Worm (Caenorhabditis elegans): ENCODE measurements around the gene Y49E10.10.

Gene Y49E10.10

DNA sequence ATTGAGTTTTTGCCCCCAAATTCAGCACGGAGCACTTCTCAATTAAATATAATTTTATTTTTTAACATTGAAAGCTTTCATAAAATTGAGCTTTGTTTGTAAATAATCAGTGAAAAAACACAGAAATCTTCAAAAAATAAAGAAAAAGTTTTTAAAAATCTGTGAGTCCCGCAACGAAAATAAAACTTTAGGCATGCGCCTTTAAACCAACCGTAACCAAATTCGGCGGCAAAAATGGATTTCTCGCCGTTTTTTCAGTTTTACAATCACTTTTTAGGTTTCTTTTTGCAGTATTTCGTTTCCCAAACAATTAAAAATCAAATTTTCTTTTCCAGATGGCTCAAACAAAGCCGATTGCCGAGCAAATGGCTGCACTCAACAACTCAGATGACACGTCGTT, 31.3 kb downstream of the Y49E10.10 start, which contains the start of gene pie-1:
Gene pie-1, plus strand, starts transcription at position 336 of the 400 bp plus-strand sequence.
- no peak for TF ChIP-seq nfyb-1 (GFP tag; IDR thresholded peaks at IDR 0.05)
- TF ChIP-seq mel-28 (tag; optimal IDR thresholded peaks at IDR 0.05; ENCODE audit: borderline replicate concordance): no peak
- TF ChIP-seq let-526 (GFP tag; IDR thresholded peaks at IDR 0.05): no peak
- TF ChIP-seq ztf-28 (GFP tag; IDR thresholded peaks at IDR 0.05): no peak
- TF ChIP-seq xnd-1 (tag; optimal IDR thresholded peaks at IDR 0.05): peak; percentile 94
- no peak for TF ChIP-seq ceh-27 (GFP tag; optimal IDR thresholded peaks at IDR 0.05)
- TF ChIP-seq nhr-80 (tag; optimal IDR thresholded peaks at IDR 0.05): no peak
- TF ChIP-seq egrh-3 (GFP tag; IDR thresholded peaks at IDR 0.05): no peak
- no peak for TF ChIP-seq akir-1 (GFP tag; optimal IDR thresholded peaks at IDR 0.05)
- no peak for TF ChIP-seq lag-1 (GFP tag; IDR thresholded peaks at IDR 0.05)
- TF ChIP-seq F52B5.7 (tag; optimal IDR thresholded peaks at IDR 0.05): no peak
- peak; percentile 44; the same call in 1 of the 2 replicates for TF ChIP-seq mcd-1 (GFP tag; IDR thresholded peaks at IDR 0.05)
- TF ChIP-seq lin-26 (GFP tag; IDR thresholded peaks at IDR 0.05): no peak
- no peak for TF ChIP-seq ztf-6 (GFP tag; IDR thresholded peaks at IDR 0.05)
- TF ChIP-seq hrde-1 (tag; optimal IDR thresholded peaks at IDR 0.05; ENCODE audit: borderline replicate concordance): no peak
- TF ChIP-seq B0035.1 (tag; optimal IDR thresholded peaks at IDR 0.05): no peak
- TF ChIP-seq lir-1 (GFP tag; conservative IDR thresholded peaks at IDR 0.05): no peak
- TF ChIP-seq fkh-3 (tag; optimal IDR thresholded peaks at IDR 0.05): no peak
- TF ChIP-seq athp-1 (tag; optimal IDR thresholded peaks at IDR 0.05): no peak
- TF ChIP-seq lin-40 (tag; optimal IDR thresholded peaks at IDR 0.05): no peak
- no peak for TF ChIP-seq F23B12.7 (tag; optimal IDR thresholded peaks at IDR 0.05; ENCODE audit: insufficient read depth)
- TF ChIP-seq attf-3 (GFP tag; conservative IDR thresholded peaks at IDR 0.05): no peak
- TF ChIP-seq ama-1 (optimal IDR thresholded peaks at IDR 0.05): no peak
- no peak for TF ChIP-seq ama-1 (GFP tag; optimal IDR thresholded peaks at IDR 0.05)
- TF ChIP-seq unc-62 (GFP tag; optimal IDR thresholded peaks at IDR 0.05): no peak
- no peak for TF ChIP-seq K11D2.4 (GFP tag; IDR thresholded peaks at IDR 0.05)
- no peak for TF ChIP-seq madf-3 (GFP tag; IDR thresholded peaks at IDR 0.05)
- no peak for TF ChIP-seq aptf-2 (GFP tag; conservative IDR thresholded peaks at IDR 0.05)
- no peak for TF ChIP-seq ceh-79 (tag; optimal IDR thresholded peaks at IDR 0.05)
- TF ChIP-seq dpff-1 (tag; optimal IDR thresholded peaks at IDR 0.05): no peak
- peak; percentile 92 for TF ChIP-seq F33H1.4 (GFP tag; IDR thresholded peaks at IDR 0.05)
- TF ChIP-seq gei-17 (GFP tag; optimal IDR thresholded peaks at IDR 0.05): no peak
- no peak for TF ChIP-seq T07F8.4 (tag; optimal IDR thresholded peaks at IDR 0.05)
- no peak for TF ChIP-seq F10E7.11 (tag; optimal IDR thresholded peaks at IDR 0.05)
- no peak for TF ChIP-seq attf-5 (GFP tag; optimal IDR thresholded peaks at IDR 0.05)
- no peak for TF ChIP-seq F57C9.4 (tag; optimal IDR thresholded peaks at IDR 0.05)
- no peak for TF ChIP-seq cebp-2 (GFP tag; IDR thresholded peaks at IDR 0.05)
- TF ChIP-seq ceh-100 (GFP tag; IDR thresholded peaks at IDR 0.05): no peak
- no peak for TF ChIP-seq B0336.3 (GFP tag; IDR thresholded peaks at IDR 0.05)
- no peak for TF ChIP-seq Y79H2A.3 (GFP tag; conservative IDR thresholded peaks at IDR 0.05)
- TF ChIP-seq snpc-1.1 (tag; optimal IDR thresholded peaks at IDR 0.05; ENCODE audit: insufficient read depth): no peak
- no peak for TF ChIP-seq let-607 (tag; optimal IDR thresholded peaks at IDR 0.05)
- TF ChIP-seq T26A5.8 (tag; optimal IDR thresholded peaks at IDR 0.05): no peak
- TF ChIP-seq madf-8 (GFP tag; conservative IDR thresholded peaks at IDR 0.05): peak; percentile 78
- no peak for TF ChIP-seq pbrm-1 (GFP tag; IDR thresholded peaks at IDR 0.05)
- TF ChIP-seq ccch-3 (GFP tag; optimal IDR thresholded peaks at IDR 0.05): no peak
- no peak for TF ChIP-seq C17E4.6 (GFP tag; IDR thresholded peaks at IDR 0.05)
- TF ChIP-seq F39B2.1 (GFP tag; IDR thresholded peaks at IDR 0.05): no peak
- TF ChIP-seq tlf-1 (GFP tag; optimal IDR thresholded peaks at IDR 0.05): peak; percentile 43
- TF ChIP-seq ceh-40 (GFP tag; IDR thresholded peaks at IDR 0.05): no peak

All from whole organism, young adult.